Worm (Caenorhabditis elegans) whole organism, L1 larva: ENCODE data around the gene clec-22.

Source experiments
- C16A3.4 ChIP-seq: fragments of 150-350 bp; optimal IDR thresholded peaks from 2 replicates; lab custom pipeline; 2014; ENCODE audit warnings: missing biosample characterization, missing genetic modification characterization
- C34B4.2 ChIP-seq: sonication (generic microtip); optimal IDR thresholded peaks from 2 replicates; lab custom pipeline; 2017; ENCODE audit warnings: mild to moderate bottlenecking, missing genetic modification characterization, missing compliant biosample characterization
- Y116A8C.19 ChIP-seq: sonication (generic microtip); optimal IDR thresholded peaks from 2 replicates; lab custom pipeline; 2016; ENCODE audit warnings: missing compliant biosample characterization, missing genetic modification characterization, borderline replicate concordance
- aha-1 ChIP-seq: fragments of 150-350 bp; optimal IDR thresholded peaks from 2 replicates; lab custom pipeline; 2014; ENCODE audit warnings: missing biosample characterization, missing genetic modification characterization
- aly-2 ChIP-seq: fragments of 150-350 bp; optimal IDR thresholded peaks from 2 replicates; lab custom pipeline; 2014; ENCODE audit warnings: missing biosample characterization, missing genetic modification characterization
- ama-1 ChIP-seq: fragments of 150-350 bp; optimal IDR thresholded peaks from 2 replicates; lab custom pipeline; 2014
- blmp-1 ChIP-seq: fragments of 150-350 bp; optimal IDR thresholded peaks from 2 replicates; lab custom pipeline; 2014; ENCODE audit warnings: missing biosample characterization, missing genetic modification characterization
- ceh-63 ChIP-seq: fragments of 200-800 bp; sonication (Bioruptor generic); optimal IDR thresholded peaks from 2 replicates; lab custom pipeline; 2018; ENCODE audit warnings: mild to moderate bottlenecking, missing genetic modification characterization, missing compliant biosample characterization
- ceh-8 ChIP-seq: fragments of 200-800 bp; sonication (Bioruptor generic); optimal IDR thresholded peaks from 2 replicates; lab custom pipeline; 2018; ENCODE audit warnings: mild to moderate bottlenecking, missing genetic modification characterization, moderate library complexity, missing compliant biosample characterization
- ceh-82 ChIP-seq, 3 experiments: fragments of 150-350 bp in 1 of 3; sonication (generic microtip) in 2 of 3; optimal IDR thresholded peaks; 2 replicates each; lab custom pipeline; 2014 to 2017; ENCODE audit warnings: missing biosample characterization in 3 of 3, missing genetic modification characterization in 3 of 3
- ceh-90 ChIP-seq: sonication (generic microtip); optimal IDR thresholded peaks from 2 replicates; lab custom pipeline; 2016; ENCODE audit warnings: missing genetic modification characterization, missing compliant biosample characterization
- dpl-1 ChIP-seq, 3 experiments: fragments of 150-350 bp in 2 of 3; sonication (generic microtip) in 1 of 3; optimal IDR thresholded peaks; 2 replicates each; lab custom pipeline; 2014 to 2017; ENCODE audit warnings: missing biosample characterization in 3 of 3, missing genetic modification characterization in 3 of 3, missing genetic modification reagents in 3 of 3
- dsc-1 ChIP-seq: sonication (generic microtip); optimal IDR thresholded peaks from 2 replicates; lab custom pipeline; 2016; ENCODE audit warnings: mild to moderate bottlenecking, missing genetic modification characterization, missing compliant biosample characterization
- efl-1 ChIP-seq, 4 experiments: fragments of 150-350 bp; optimal IDR thresholded peaks in 3 of 4; peaks in 1 of 4; 1 replicate in 1 of 4; 2 replicates in 3 of 4; lab custom pipeline; 2014; ENCODE audit warnings: missing biosample characterization in 2 of 4, missing genetic modification characterization in 2 of 4, missing genetic modification reagents in 2 of 4
- egl-13 ChIP-seq: sonication (generic microtip); optimal IDR thresholded peaks from 2 replicates; lab custom pipeline; 2016; ENCODE audit warnings: missing genotype, missing genetic modification reagents, missing genetic modification characterization, missing compliant biosample characterization
- fkh-10 ChIP-seq: sonication (generic microtip); optimal IDR thresholded peaks from 2 replicates; lab custom pipeline; 2017; ENCODE audit warnings: missing biosample characterization, missing genetic modification reagents, missing genetic modification characterization
- fkh-4 ChIP-seq: sonication (generic microtip); optimal IDR thresholded peaks from 2 replicates; lab custom pipeline; 2016; ENCODE audit warnings: missing compliant biosample characterization, missing genetic modification characterization, borderline replicate concordance
- hlh-17 ChIP-seq: fragments of 200-800 bp; sonication (Bioruptor generic); optimal IDR thresholded peaks from 2 replicates; lab custom pipeline; 2018; ENCODE audit warnings: missing genetic modification characterization, mild to moderate bottlenecking, missing compliant biosample characterization, moderate library complexity, borderline replicate concordance
- hpl-2 ChIP-seq: fragments of 150-350 bp; optimal IDR thresholded peaks from 2 replicates; lab custom pipeline; 2014; ENCODE audit warnings: missing biosample characterization, missing genetic modification reagents, missing genetic modification characterization
- jun-1 ChIP-seq: fragments of 150-350 bp; optimal IDR thresholded peaks from 2 replicates; lab custom pipeline; 2014; ENCODE audit warnings: missing biosample characterization, missing genetic modification reagents, missing genetic modification characterization
- lir-3 ChIP-seq: sonication (generic microtip); optimal IDR thresholded peaks from 2 replicates; lab custom pipeline; 2016; ENCODE audit warnings: mild to moderate bottlenecking, missing genetic modification characterization, moderate library complexity, missing compliant biosample characterization; ENCODE audit not compliant: poor library complexity
- mef-2 ChIP-seq: fragments of 150-350 bp; optimal IDR thresholded peaks from 2 replicates; lab custom pipeline; 2014; ENCODE audit warnings: missing biosample characterization, missing genetic modification characterization
- nhr-20 ChIP-seq: sonication (generic microtip); optimal IDR thresholded peaks from 2 replicates; lab custom pipeline; 2016; ENCODE audit warnings: mild to moderate bottlenecking, missing genetic modification characterization, missing compliant biosample characterization
- nhr-76 ChIP-seq: sonication (generic microtip); optimal IDR thresholded peaks from 2 replicates; lab custom pipeline; 2017; ENCODE audit warnings: missing biosample characterization, missing genetic modification characterization
- nhr-84 ChIP-seq: sonication (generic microtip); optimal IDR thresholded peaks from 2 replicates; lab custom pipeline; 2017; ENCODE audit warnings: missing biosample characterization, missing genetic modification characterization
- rnt-1 ChIP-seq: sonication (generic microtip); optimal IDR thresholded peaks from 2 replicates; lab custom pipeline; 2016; ENCODE audit warnings: mild to moderate bottlenecking, missing genetic modification characterization, moderate library complexity, missing compliant biosample characterization
- skn-1 ChIP-seq: fragments of 150-350 bp; optimal IDR thresholded peaks from 2 replicates; lab custom pipeline; 2014; ENCODE audit warnings: missing biosample characterization, missing genetic modification characterization
- sptf-1 ChIP-seq: fragments of 150-350 bp; optimal IDR thresholded peaks from 2 replicates; lab custom pipeline; 2014; ENCODE audit warnings: missing biosample characterization, missing genetic modification characterization
- sup-37 ChIP-seq: fragments of 200-800 bp; sonication (Bioruptor generic); optimal IDR thresholded peaks from 2 replicates; lab custom pipeline; 2018; ENCODE audit warnings: mild to moderate bottlenecking, missing genetic modification characterization, missing compliant biosample characterization
- unc-86 ChIP-seq: sonication (generic microtip); optimal IDR thresholded peaks from 2 replicates; lab custom pipeline; 2016; ENCODE audit warnings: missing genetic modification characterization, missing compliant biosample characterization
- zip-4 ChIP-seq: fragments of 200-800 bp; sonication (Bioruptor generic); optimal IDR thresholded peaks from 2 replicates; lab custom pipeline; 2018; ENCODE audit warnings: mild to moderate bottlenecking, missing genetic modification characterization, moderate library complexity, missing compliant biosample characterization

Gene clec-22

ce11 chrV:16829396-16829795 is 28.8 kb upstream of the clec-22 start, which contains the start of gene srh-214:
Gene srh-214 (minus strand): TSS chrV:16829755.
- TF ChIP-seq skn-1 (tag; lab: Kevin White, UChicago) (no peak), efl-1 (optimal IDR thresholded peaks at IDR 0.05; lab: Kevin White, UChicago) (no peak), efl-1 (GFP tag; optimal IDR thresholded peaks at IDR 0.05 in 1 of 2; lab: Kevin White, UChicago) (peak in 1 of 2 experiments; percentile 65)

DNA sequence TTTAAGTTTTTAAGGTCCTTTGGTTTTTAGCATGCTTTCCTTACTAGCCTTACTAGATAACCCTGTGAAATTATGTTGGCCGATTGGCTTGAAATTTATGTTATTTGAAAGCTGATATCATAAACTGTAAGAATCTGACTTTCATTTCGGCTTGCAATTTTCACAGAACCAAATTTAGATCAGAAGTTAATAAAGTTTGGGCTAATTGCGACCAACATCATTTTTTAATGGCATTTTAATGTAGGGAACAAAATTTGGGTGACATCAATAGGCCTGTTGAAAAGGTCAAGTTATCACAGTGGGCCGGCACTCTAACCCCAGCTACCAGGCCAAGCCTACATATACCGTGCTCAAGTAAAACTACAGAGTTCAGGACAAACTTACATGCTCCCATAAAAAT is 26.9 kb upstream of the clec-22 start:
- TF ChIP-seq ama-1 = no peak
- no peak for TF ChIP-seq nhr-84
- TF ChIP-seq aha-1 (tag; lab: Kevin White, UChicago) = no peak
- TF ChIP-seq nhr-20 (tag; lab: Kevin White, UChicago) = no peak
- no peak for TF ChIP-seq rnt-1
- TF ChIP-seq ceh-90 (tag; lab: Kevin White, UChicago) = no peak
- TF ChIP-seq, all 84 proteins: peak for 0

- TF ChIP-seq jun-1 (tag; lab: Kevin White, UChicago) (no peak), lir-3 (tag; lab: Kevin White, UChicago) (no peak), blmp-1 (tag; lab: Kevin White, UChicago) (no peak), egl-13 (tag; lab: Kevin White, UChicago) (no peak), ceh-82 (tag; optimal IDR thresholded peaks at IDR 0.05; lab: Kevin White, UChicago) (no peak), nhr-76 (no peak), aly-2 (no peak), unc-86 (tag; lab: Kevin White, UChicago) (no peak), sup-37 (GFP tag; lab: Kevin White, UChicago) (no peak), dpl-1 (GFP tag; optimal IDR thresholded peaks at IDR 0.05; lab: Kevin White, UChicago) (no peak), sptf-1 (tag; lab: Kevin White, UChicago) (no peak), mef-2 (tag; lab: Kevin White, UChicago) (no peak), zip-4 (GFP tag; lab: Kevin White, UChicago) (no peak)
Measured at ce11 chrV:16831921-16832320, 26.3 kb upstream of the clec-22 start, which contains the start of gene srh-215. Gene srh-215 (minus strand): TSS chrV:16832021.

ce11 chrV:16832865-16833264 is 25.4 kb upstream of the clec-22 start, which contains the start of gene phy-3:
Gene phy-3 (plus strand): TSS chrV:16833165.
- TF ChIP-seq fkh-10 (GFP tag; lab: Kevin White, UChicago) (no peak), ceh-63 (no peak), hpl-2 (GFP tag; lab: Kevin White, UChicago) (no peak), efl-1 (optimal IDR thresholded peaks at IDR 0.05; lab: Kevin White, UChicago) (no peak), efl-1 (GFP tag; optimal IDR thresholded peaks at IDR 0.05 in 1 of 2; lab: Kevin White, UChicago) (no peak)
- TF ChIP-seq, all 84 proteins: peak for 0

DNA sequence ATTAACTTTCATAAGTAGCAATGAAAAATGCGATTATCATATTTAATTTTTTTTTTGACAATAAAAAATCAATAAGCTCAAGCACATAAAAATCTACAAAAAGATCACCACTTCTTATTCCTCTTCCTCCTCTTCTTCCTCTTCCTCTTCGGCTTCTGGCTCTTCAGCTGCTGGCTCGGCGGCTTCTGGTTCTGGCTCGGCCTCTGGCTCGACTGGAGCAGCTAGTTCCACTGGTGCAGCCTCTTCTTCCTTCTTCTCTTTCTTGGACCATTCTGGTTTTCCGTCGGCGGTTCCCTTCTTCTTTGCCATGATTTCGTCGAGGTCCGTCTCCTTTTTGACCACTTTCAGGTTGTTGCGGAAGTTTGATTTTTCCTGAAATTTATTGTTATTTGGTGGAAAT is 24.6 kb upstream of the clec-22 start:
- TF ChIP-seq hlh-17 (GFP tag; lab: Kevin White, UChicago) = no peak

- TF ChIP-seq ceh-90 (tag; lab: Kevin White, UChicago) (no peak), fkh-4 (tag; lab: Kevin White, UChicago) (peak; percentile 59), hlh-17 (GFP tag; lab: Kevin White, UChicago) (no peak), C16A3.4 (tag; lab: Kevin White, UChicago) (no peak), Y116A8C.19 (tag; lab: Kevin White, UChicago) (no peak), zip-4 (GFP tag; lab: Kevin White, UChicago) (no peak), C34B4.2 (tag; lab: Kevin White, UChicago) (no peak), ceh-8 (GFP tag; lab: Kevin White, UChicago) (no peak), dsc-1 (tag; lab: Kevin White, UChicago) (peak; percentile 87)
Measured at ce11 chrV:16834989-16835388, 23.2 kb upstream of the clec-22 start, which contains the start of gene tni-3. Gene tni-3 (minus strand): TSS chrV:16835128.
